Fruit fly (Drosophila melanogaster) whole organism, larva: ENCODE measurements around the gene CG14434.

ENCODE experiments used
- noc ChIP-seq: fragments of 200-800 bp; sonication (Bioruptor generic); optimal IDR thresholded peaks from 3 replicates; lab custom pipeline; 2019; ENCODE audit warnings: missing biosample characterization, mild to moderate bottlenecking, missing genetic modification characterization, moderate library complexity

The CG14434 gene

dm6 chrX:6849178-6849956, 17.6 kb downstream of the CG14434 start, which contains the start of the genes Cht11 and CG4558:
Cht11 (minus strand) TSS chrX:6849517.
CG4558 (plus strand) TSS chrX:6849770.
- peak; percentile 85 for TF ChIP-seq noc

- TF ChIP-seq noc, result peak; percentile 81
Observed at dm6 chrX:6843841-6844440, 23.1 kb downstream of the CG14434 start, which contains the start of the genes CG14435 and Tmf. CG14435 (minus strand) TSS chrX:6843921. Tmf (plus strand) TSS chrX:6844341.

- TF ChIP-seq noc, result no peak
Observed at dm6 chrX:6832584-6832983, 34.4 kb downstream of the CG14434 start, which contains the start of gene mAChR-C. mAChR-C (minus strand) TSS chrX:6832684.

- no peak for TF ChIP-seq noc
Observed at dm6 chrX:6824203-6824602, 42.8 kb downstream of the CG14434 start, which contains the start of gene nonC. nonC (plus strand) TSS chrX:6824496.

- TF ChIP-seq noc, result no peak
Observed at dm6 chrX:6822904-6823303, 44.1 kb downstream of the CG14434 start, which contains the start of gene Atx-1. Atx-1 (plus strand) TSS chrX:6823204.

- TF ChIP-seq noc, result no peak
Observed at dm6 chrX:6820703-6821102, 46.3 kb downstream of the CG14434 start, which contains the start of the genes Nf-YC and xit. Nf-YC (minus strand) TSS chrX:6820919. xit (plus strand) TSS chrX:6821016.

- TF ChIP-seq noc, result no peak
Observed at dm6 chrX:6813678-6814077, 53.3 kb downstream of the CG14434 start, which contains the start of gene iav. iav (plus strand) TSS chrX:6813978.

- TF ChIP-seq noc, result no peak
Observed at dm6 chrX:6805404-6805803, 61.6 kb downstream of the CG14434 start.

- peak; percentile 71 for TF ChIP-seq noc
Observed at dm6 chrX:6804485-6805295, 62.3 kb downstream of the CG14434 start.

- TF ChIP-seq noc, result no peak
Observed at dm6 chrX:6803880-6804484, 63.0 kb downstream of the CG14434 start.

dm6 chrX:6803312-6803794, 63.6 kb downstream of the CG14434 start, which contains the start of the genes C3G and pod1:
C3G (minus strand) TSS chrX:6803593.
pod1 (plus strand) TSS chrX:6803684.
- TF ChIP-seq noc, result peak; percentile 12

- no peak for TF ChIP-seq noc
Observed at dm6 chrX:6802376-6803080, 64.5 kb downstream of the CG14434 start.
